Worm (Caenorhabditis elegans) whole organism, L3 larva: ENCODE measurements around the gene daf-5.
"Not testable (repeated sequence)": the region's sequence is repeated elsewhere in the genome, so short reads cannot be mapped to it uniquely, and the experiment has no call there.

Experiments used
- R02D3.7 ChIP-seq: fragments of 150-350 bp; optimal IDR thresholded peaks from 2 replicates; lab custom pipeline; 2014; ENCODE audit warnings: missing biosample characterization, missing genetic modification characterization
- ZK546.5 ChIP-seq: sonication (generic microtip); optimal IDR thresholded peaks from 2 replicates; lab custom pipeline; 2017; ENCODE audit warnings: missing biosample characterization, missing genetic modification characterization
- aly-2 ChIP-seq: fragments of 150-350 bp; optimal IDR thresholded peaks from 2 replicates; lab custom pipeline; 2014; ENCODE audit warnings: missing biosample characterization, missing genetic modification characterization
- ama-1 ChIP-seq: fragments of 150-350 bp; optimal IDR thresholded peaks from 2 replicates; lab custom pipeline; 2018
- ceh-16 ChIP-seq: sonication (generic microtip); optimal IDR thresholded peaks from 2 replicates; lab custom pipeline; 2017; ENCODE audit warnings: missing biosample characterization, missing genetic modification characterization
- ceh-28 ChIP-seq: fragments of 150-350 bp; optimal IDR thresholded peaks from 2 replicates; lab custom pipeline; 2014; ENCODE audit warnings: missing biosample characterization, missing genetic modification reagents, missing genetic modification characterization
- ceh-82 ChIP-seq: fragments of 150-350 bp; optimal IDR thresholded peaks from 2 replicates; lab custom pipeline; 2014; ENCODE audit warnings: missing biosample characterization, missing genetic modification characterization
- ceh-9 ChIP-seq: sonication (generic microtip); optimal IDR thresholded peaks from 2 replicates; lab custom pipeline; 2018; ENCODE audit warnings: missing biosample characterization, missing genetic modification characterization
- daf-12 ChIP-seq: fragments of 150-350 bp; optimal IDR thresholded peaks from 2 replicates; lab custom pipeline; 2014; ENCODE audit warnings: missing biosample characterization, missing genetic modification reagents, missing genetic modification characterization
- egl-27 ChIP-seq: sonication (generic microtip); optimal IDR thresholded peaks from 4 replicates; lab custom pipeline; 2017; ENCODE audit warnings: missing biosample characterization, missing genetic modification reagents, missing genetic modification characterization
- egl-5 ChIP-seq: fragments of 150-350 bp; optimal IDR thresholded peaks from 2 replicates; lab custom pipeline; 2017; ENCODE audit warnings: missing biosample characterization, missing genetic modification reagents, missing genetic modification characterization, inconsistent platforms
- elt-1 ChIP-seq: fragments of 150-350 bp; optimal IDR thresholded peaks from 2 replicates; lab custom pipeline; 2014; ENCODE audit warnings: missing biosample characterization, missing genetic modification characterization
- elt-2 ChIP-seq: sonication (generic microtip); optimal IDR thresholded peaks from 2 replicates; lab custom pipeline; 2016; ENCODE audit warnings: missing genetic modification reagents, mild to moderate bottlenecking, missing genetic modification characterization, missing compliant biosample characterization
- elt-3 ChIP-seq, 3 experiments: fragments of 150-350 bp in 1 of 3; sonication (generic microtip) in 2 of 3; optimal IDR thresholded peaks; 2 replicates in 2 of 3; 4 replicates in 1 of 3; lab custom pipeline; 2014 to 2017; ENCODE audit warnings: missing biosample characterization in 3 of 3, missing genetic modification characterization in 3 of 3
- eor-1 ChIP-seq, 2 experiments: fragments of 150-350 bp; optimal IDR thresholded peaks; 2 replicates each; lab custom pipeline; 2014 to 2018; ENCODE audit warnings: missing biosample characterization in 2 of 2, missing genetic modification characterization in 2 of 2
- fkh-10 ChIP-seq: sonication (generic microtip); optimal IDR thresholded peaks from 2 replicates; lab custom pipeline; 2017; ENCODE audit warnings: missing biosample characterization, missing genetic modification reagents, missing genetic modification characterization
- fkh-2 ChIP-seq: fragments of 150-350 bp; optimal IDR thresholded peaks from 2 replicates; lab custom pipeline; 2014; ENCODE audit warnings: missing biosample characterization, missing genetic modification reagents, missing genetic modification characterization
- fos-1 ChIP-seq: fragments of 150-350 bp; optimal IDR thresholded peaks from 2 replicates; lab custom pipeline; 2014; ENCODE audit warnings: missing biosample characterization, missing genetic modification characterization
- hmg-11 ChIP-seq: sonication (generic microtip); optimal IDR thresholded peaks from 2 replicates; lab custom pipeline; 2016; ENCODE audit warnings: missing genetic modification characterization, missing compliant biosample characterization
- jun-1 ChIP-seq: fragments of 150-350 bp; optimal IDR thresholded peaks from 2 replicates; lab custom pipeline; 2014; ENCODE audit warnings: missing biosample characterization, missing genetic modification reagents, missing genetic modification characterization
- lin-15B ChIP-seq: fragments of 150-350 bp; optimal IDR thresholded peaks from 2 replicates; lab custom pipeline; 2014; ENCODE audit warnings: missing biosample characterization, missing genetic modification characterization
- lin-39 ChIP-seq: fragments of 150-350 bp; optimal IDR thresholded peaks from 2 replicates; lab custom pipeline; 2018; ENCODE audit warnings: missing biosample characterization, missing genetic modification reagents, missing genetic modification characterization
- lsy-12 ChIP-seq: sonication (generic microtip); optimal IDR thresholded peaks from 2 replicates; lab custom pipeline; 2016; ENCODE audit warnings: mild to moderate bottlenecking, missing genetic modification characterization, missing compliant biosample characterization
- mml-1 ChIP-seq: fragments of 150-350 bp; sonication (generic microtip); optimal IDR thresholded peaks from 3 replicates; lab custom pipeline; 2014; ENCODE audit warnings: missing biosample characterization, missing genetic modification characterization
- nfya-1 ChIP-seq: sonication (generic microtip); optimal IDR thresholded peaks from 2 replicates; lab custom pipeline; 2017; ENCODE audit warnings: missing genetic modification characterization, mild to moderate bottlenecking, missing compliant biosample characterization, antibody characterized with exemption, moderate library complexity; ENCODE audit not compliant: insufficient read depth
- nhr-11 ChIP-seq: fragments of 150-350 bp; optimal IDR thresholded peaks from 2 replicates; lab custom pipeline; 2014; ENCODE audit warnings: missing biosample characterization, missing genetic modification characterization
- nhr-12 ChIP-seq: fragments of 150-350 bp; optimal IDR thresholded peaks from 2 replicates; lab custom pipeline; 2014; ENCODE audit warnings: missing biosample characterization, missing genetic modification characterization
- nhr-23 ChIP-seq: fragments of 150-350 bp; optimal IDR thresholded peaks from 2 replicates; lab custom pipeline; 2014; ENCODE audit warnings: missing biosample characterization, missing genetic modification reagents, missing genetic modification characterization
- nhr-237 ChIP-seq: fragments of 150-350 bp; optimal IDR thresholded peaks from 2 replicates; lab custom pipeline; 2014; ENCODE audit warnings: missing biosample characterization, missing genetic modification characterization
- nhr-25 ChIP-seq: sonication (generic microtip); optimal IDR thresholded peaks from 2 replicates; lab custom pipeline; 2017; ENCODE audit warnings: missing biosample characterization, missing genetic modification characterization
- nhr-43 ChIP-seq: sonication (generic microtip); optimal IDR thresholded peaks from 2 replicates; lab custom pipeline; 2016; ENCODE audit warnings: mild to moderate bottlenecking, missing genetic modification characterization, missing compliant biosample characterization; ENCODE audit not compliant: poor library complexity, severe bottlenecking
- nhr-67 ChIP-seq: fragments of 150-350 bp; optimal IDR thresholded peaks from 2 replicates; lab custom pipeline; 2014; ENCODE audit warnings: missing biosample characterization, missing genetic modification characterization
- nhr-76 ChIP-seq: fragments of 150-350 bp; sonication (generic microtip); optimal IDR thresholded peaks from 5 replicates; lab custom pipeline; 2014; ENCODE audit warnings: missing biosample characterization, missing genetic modification characterization
- nhr-77 ChIP-seq: fragments of 150-350 bp; optimal IDR thresholded peaks from 2 replicates; lab custom pipeline; 2014; ENCODE audit warnings: missing biosample characterization, missing genetic modification characterization
- pha-4 ChIP-seq: fragments of 150-350 bp; optimal IDR thresholded peaks from 2 replicates; lab custom pipeline; 2014; ENCODE audit warnings: missing biosample characterization, missing genetic modification reagents, missing genetic modification characterization
- pqm-1 ChIP-seq: fragments of 150-350 bp; optimal IDR thresholded peaks from 2 replicates; lab custom pipeline; 2017; ENCODE audit warnings: missing biosample characterization, missing genetic modification characterization, inconsistent platforms
- sea-2 ChIP-seq: fragments of 150-350 bp; sonication (generic microtip); optimal IDR thresholded peaks from 4 replicates; lab custom pipeline; 2014; ENCODE audit warnings: missing biosample characterization, missing genetic modification reagents, missing genetic modification characterization
- skn-1 ChIP-seq: fragments of 150-350 bp; optimal IDR thresholded peaks from 2 replicates; lab custom pipeline; 2014; ENCODE audit warnings: missing biosample characterization, missing genetic modification characterization
- snpc-4 ChIP-seq: fragments of 150-350 bp; optimal IDR thresholded peaks from 2 replicates; lab custom pipeline; 2014; ENCODE audit warnings: missing biosample characterization, missing genetic modification characterization
- tbx-2 ChIP-seq: sonication (generic microtip); optimal IDR thresholded peaks from 2 replicates; lab custom pipeline; 2016; ENCODE audit warnings: mild to moderate bottlenecking, missing genetic modification characterization, missing compliant biosample characterization
- unc-39 ChIP-seq: sonication (generic microtip); optimal IDR thresholded peaks from 4 replicates; lab custom pipeline; 2017; ENCODE audit warnings: missing biosample characterization, missing genetic modification characterization
- zag-1 ChIP-seq: fragments of 150-350 bp; optimal IDR thresholded peaks from 2 replicates; lab custom pipeline; 2014; ENCODE audit warnings: missing biosample characterization, missing genetic modification characterization
- ztf-11 ChIP-seq: fragments of 150-350 bp; optimal IDR thresholded peaks from 2 replicates; lab custom pipeline; 2014; ENCODE audit warnings: missing biosample characterization, missing genetic modification characterization
- ztf-4 ChIP-seq: fragments of 150-350 bp; optimal IDR thresholded peaks from 2 replicates; lab custom pipeline; 2014; ENCODE audit warnings: missing biosample characterization, missing genetic modification characterization

The daf-5 gene

DNA sequence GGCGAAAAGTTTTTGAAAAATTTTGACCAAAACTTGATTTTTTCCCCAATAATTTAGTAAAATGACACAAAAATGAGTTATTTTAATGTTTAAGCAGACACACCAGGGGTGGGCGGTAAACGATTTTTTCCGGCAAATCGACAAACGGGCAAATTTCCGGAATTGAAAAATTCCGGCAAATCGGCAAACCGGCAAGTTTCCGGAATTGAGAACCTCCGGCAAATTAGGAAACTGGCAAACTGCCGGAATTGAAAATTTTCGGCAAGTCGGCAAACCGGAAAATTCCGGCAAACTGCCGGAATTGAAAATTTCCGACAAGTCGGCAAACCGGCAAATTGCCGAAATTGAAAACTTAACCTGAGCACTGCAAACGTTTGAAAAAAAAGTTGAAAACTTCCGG is 19.4 kb downstream of the daf-5 start:
- TF ChIP-seq elt-3 (tag; optimal IDR thresholded peaks at IDR 0.05; lab: Kevin White, UChicago), result no peak
- peak; percentile 6 for TF ChIP-seq nhr-43
- TF ChIP-seq sea-2 (GFP tag; lab: Kevin White, UChicago), result no peak
- TF ChIP-seq elt-2 (tag; lab: Kevin White, UChicago), result peak; percentile 10

DNA sequence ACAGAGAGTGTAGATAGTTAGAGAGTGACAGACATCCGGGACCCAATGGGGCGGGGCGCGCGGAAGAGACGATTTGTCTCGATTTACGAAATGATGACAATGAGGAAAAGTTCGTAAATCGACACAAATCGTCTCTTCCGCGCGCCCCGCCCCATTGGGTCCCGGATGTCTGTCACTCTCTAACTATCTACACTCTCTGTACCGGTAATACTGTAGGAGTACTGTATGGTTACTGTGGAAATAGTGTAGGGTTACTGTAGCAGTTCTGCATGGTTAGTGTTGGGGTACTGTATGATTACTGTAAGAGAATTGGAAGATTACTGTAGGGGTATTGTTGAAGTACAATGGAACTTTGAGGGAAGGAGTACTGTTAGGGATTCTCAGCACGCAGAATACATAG is 30.9 kb downstream of the daf-5 start, which contains the start of gene F01D5.10:
F01D5.10 (minus strand) TSS at position 101 of the 400 bp plus-strand sequence.
- TF ChIP-seq zag-1, skn-1, ZK546.5 (tag; lab: Kevin White, UChicago): not testable (repeated sequence)

DNA sequence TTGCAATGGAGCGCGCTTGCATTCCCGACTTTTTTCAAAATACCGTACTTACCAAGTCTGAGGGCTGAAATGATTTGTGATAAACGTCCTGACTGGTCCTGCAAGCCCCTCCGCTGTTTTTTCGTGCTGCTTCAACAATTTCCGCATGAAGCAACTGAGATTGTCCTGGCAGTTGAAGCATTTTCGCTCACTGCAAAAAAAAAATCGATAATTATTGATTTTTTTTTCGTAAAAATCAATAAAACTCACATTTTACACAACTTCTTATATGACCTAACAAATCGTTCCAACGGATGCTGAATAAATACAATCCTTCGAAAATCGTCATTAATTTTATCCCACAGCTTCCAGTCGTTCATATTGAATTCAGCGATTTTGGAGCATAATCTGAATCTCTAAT is 33.2 kb downstream of the daf-5 start:
- TF ChIP-seq egl-5 (tag; lab: Kevin White, UChicago) (no peak), mml-1 (no peak), daf-12 (tag; lab: Kevin White, UChicago) (no peak), ceh-28 (peak; percentile 83), eor-1 (tag; optimal IDR thresholded peaks at IDR 0.05; lab: Kevin White, UChicago) (no peak)

DNA sequence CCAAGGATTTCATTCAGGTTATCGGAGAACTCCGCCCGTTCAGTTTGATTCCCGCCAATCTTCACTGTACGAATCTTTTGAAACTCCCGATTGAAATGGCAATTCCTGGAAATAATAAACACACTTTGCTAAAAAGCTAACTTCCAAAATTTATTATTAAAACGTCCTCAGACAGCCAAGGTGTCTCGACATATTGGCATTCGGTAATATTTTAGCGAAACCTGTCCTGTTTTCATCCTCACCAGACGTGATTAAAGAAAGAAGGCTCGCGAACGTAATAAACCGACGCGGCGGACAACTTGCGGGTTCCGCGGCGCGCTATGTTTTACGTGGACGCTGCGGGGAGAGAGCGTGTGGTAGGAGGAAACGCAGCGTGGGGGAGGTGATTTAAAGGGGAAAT is 33.9 kb downstream of the daf-5 start:
- TF ChIP-seq R02D3.7 (tag; lab: Kevin White, UChicago) (peak; percentile 41), egl-5 (tag; lab: Kevin White, UChicago) (no peak), lin-15B (peak; percentile 62), nhr-237 (tag; lab: Kevin White, UChicago) (no peak), elt-1 (tag; lab: Kevin White, UChicago) (no peak), sea-2 (GFP tag; lab: Kevin White, UChicago) (no peak), nfya-1 (tag; lab: Kevin White, UChicago) (peak; percentile 74), ceh-82 (tag; lab: Kevin White, UChicago) (peak; percentile 55), hmg-11 (tag; lab: Kevin White, UChicago) (peak; percentile 75), nhr-76 (tag; lab: Kevin White, UChicago) (no peak), nhr-67 (tag; lab: Kevin White, UChicago) (no peak), snpc-4 (tag; lab: Kevin White, UChicago) (peak; percentile 99), ceh-16 (tag; lab: Kevin White, UChicago) (no peak), pha-4 (tag; lab: Kevin White, UChicago) (peak; percentile 52), skn-1 (tag; lab: Kevin White, UChicago) (peak; percentile 39), jun-1 (tag; lab: Kevin White, UChicago) (peak; percentile 26), ztf-4 (tag; lab: Kevin White, UChicago) (no peak), fkh-2 (tag; lab: Kevin White, UChicago) (peak; percentile 62), eor-1 (tag; optimal IDR thresholded peaks at IDR 0.05; lab: Kevin White, UChicago) (no peak), aly-2 (tag; lab: Kevin White, UChicago) (no peak), nhr-12 (tag; lab: Kevin White, UChicago) (no peak), elt-3 (tag; optimal IDR thresholded peaks at IDR 0.05; lab: Kevin White, UChicago) (no peak), nhr-25 (tag; lab: Kevin White, UChicago) (peak; percentile 65), nhr-11 (no peak), lin-39 (tag; lab: Kevin White, UChicago) (peak; percentile 50), egl-27 (tag; lab: Kevin White, UChicago) (no peak), tbx-2 (tag; lab: Kevin White, UChicago) (peak; percentile 71), pqm-1 (tag; lab: Kevin White, UChicago) (peak; percentile 79), nhr-77 (tag; lab: Kevin White, UChicago) (peak; percentile 69), ztf-11 (tag; lab: Kevin White, UChicago) (no peak), fos-1 (no peak), nhr-23 (peak; percentile 78), lsy-12 (peak; percentile 84), ama-1 (peak; percentile 98), ceh-28 (no peak), unc-39 (tag; lab: Kevin White, UChicago) (no peak), ceh-9 (tag; lab: Kevin White, UChicago) (no peak), nhr-43 (peak; percentile 79), elt-2 (tag; lab: Kevin White, UChicago) (peak; percentile 62), fkh-10 (GFP tag; lab: Kevin White, UChicago) (no peak), daf-12 (tag; lab: Kevin White, UChicago) (no peak)
